Worm (Caenorhabditis elegans): ENCODE results near the gene sra-2.

ce11 chrII:9507181-9507580, 21.4 kb upstream of the sra-2 start, which contains the start of gene gcy-3:
- TF ChIP-seq ceh-36 (tag; optimal IDR thresholded peaks at IDR 0.05) (no peak), ama-1 (optimal IDR thresholded peaks at IDR 0.05) (no peak)
